Worm (Caenorhabditis elegans) whole organism, young adult: ENCODE data around the gene trxr-2.

Experiments
- K12H6.12 ChIP-seq: fragments of 200-800 bp; sonication (Bioruptor generic); optimal IDR thresholded peaks from 2 replicates; lab custom pipeline; 2018; ENCODE audit warnings: mild to moderate bottlenecking, missing genetic modification characterization, missing compliant biosample characterization
- T26A5.8 ChIP-seq: sonication (generic microtip); optimal IDR thresholded peaks from 2 replicates; lab custom pipeline; 2016; ENCODE audit warnings: missing genetic modification characterization, missing compliant biosample characterization
- ZK185.1 ChIP-seq: sonication (generic microtip); optimal IDR thresholded peaks from 2 replicates; lab custom pipeline; 2016; ENCODE audit warnings: mild to moderate bottlenecking, missing genetic modification characterization, missing compliant biosample characterization; ENCODE audit not compliant: poor library complexity, severe bottlenecking
- aptf-3 ChIP-seq: fragments of 200-800 bp; sonication (Bioruptor generic); IDR thresholded peaks from 2 replicates; pipeline ENCODE4 v1.3.6; 2022; ENCODE audit warnings: missing genetic modification characterization, missing compliant biosample characterization
- atf-7 ChIP-seq: sonication (generic microtip); optimal IDR thresholded peaks from 2 replicates; lab custom pipeline; 2017; ENCODE audit warnings: mild to moderate bottlenecking, missing genetic modification characterization, missing compliant biosample characterization
- attf-6 ChIP-seq: fragments of 200-800 bp; sonication (Bioruptor generic); IDR thresholded peaks from 2 replicates; pipeline ENCODE4 v1.3.6; 2022; ENCODE audit warnings: missing genetic modification reagents, missing genetic modification characterization, missing compliant biosample characterization
- die-1 ChIP-seq: sonication (generic microtip); optimal IDR thresholded peaks from 2 replicates; lab custom pipeline; 2016; ENCODE audit warnings: missing genotype, mild to moderate bottlenecking, missing genetic modification characterization, missing compliant biosample characterization
- lin-40 ChIP-seq: sonication (generic microtip); optimal IDR thresholded peaks from 2 replicates; lab custom pipeline; 2016; ENCODE audit warnings: missing genetic modification characterization, mild to moderate bottlenecking, missing compliant biosample characterization, missing genotype, missing genetic modification reagents
- nfya-1 ChIP-seq: sonication (generic microtip); optimal IDR thresholded peaks from 2 replicates; lab custom pipeline; 2017; ENCODE audit warnings: antibody characterized with exemption, missing compliant biosample characterization, missing genetic modification characterization, borderline replicate concordance; ENCODE audit not compliant: insufficient read depth
- nhr-27 ChIP-seq: fragments of 200-800 bp; sonication (Bioruptor generic); optimal IDR thresholded peaks from 2 replicates; lab custom pipeline; 2018; ENCODE audit warnings: mild to moderate bottlenecking, missing genetic modification characterization, moderate library complexity, missing compliant biosample characterization
- snpc-4 ChIP-seq, 5 experiments: fragments of 150-350 bp in 1 of 5; sonication (generic microtip) in 4 of 5; optimal IDR thresholded peaks; 2 replicates each; lab custom pipeline; 2014 to 2018; ENCODE audit warnings: missing genetic modification characterization in 5 of 5, missing biosample characterization in 3 of 5, antibody characterized with exemption in 2 of 5, mild to moderate bottlenecking in 2 of 5, missing compliant biosample characterization in 2 of 5, missing genotype in 2 of 5, moderate library complexity in 2 of 5, missing genetic modification reagents in 1 of 5
- tbp1 ChIP-seq: fragments of 200-800 bp; sonication (Bioruptor generic); optimal IDR thresholded peaks from 2 replicates; lab custom pipeline; 2018; ENCODE audit warnings: mild to moderate bottlenecking, missing genetic modification characterization, missing compliant biosample characterization
- unc-130 ChIP-seq: sonication (generic microtip); optimal IDR thresholded peaks from 2 replicates; lab custom pipeline; 2016; ENCODE audit warnings: missing genetic modification reagents, missing genetic modification characterization, missing compliant biosample characterization
- unc-62 ChIP-seq: fragments of 150-350 bp; optimal IDR thresholded peaks from 2 replicates; lab custom pipeline; 2014; ENCODE audit warnings: missing biosample characterization, missing genetic modification reagents, missing genetic modification characterization

DNA sequence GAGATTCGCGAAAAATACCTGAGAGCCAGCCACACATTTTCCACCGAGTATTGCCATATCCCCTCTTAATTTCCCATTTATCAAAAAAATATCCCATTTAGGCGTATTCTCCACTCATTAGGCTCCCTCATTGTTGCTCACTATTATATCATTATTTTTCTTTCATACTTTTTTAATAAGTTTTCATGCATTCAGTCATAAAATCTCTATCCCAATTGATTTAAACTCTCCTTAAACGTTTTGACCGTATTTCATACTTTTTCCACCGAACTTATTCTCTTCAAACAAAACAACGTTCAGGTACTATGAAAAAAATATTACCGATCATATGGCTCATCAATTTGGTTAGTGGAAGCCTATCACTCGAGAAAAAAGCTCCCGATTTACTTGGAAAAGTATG lies 23.6 kb upstream of the trxr-2 start, which contains the start of gene lnkn-1:
- no peak for TF ChIP-seq unc-62 (GFP tag; lab: Kevin White, UChicago)
- TF ChIP-seq attf-6 (GFP tag; lab: Robert Waterston, UW): no peak
- no peak for TF ChIP-seq nhr-27
- no peak for TF ChIP-seq atf-7 (tag; lab: Kevin White, UChicago)
- TF ChIP-seq die-1: no peak
- TF ChIP-seq tbp1: no peak
- no peak for TF ChIP-seq unc-130 (GFP tag; lab: Kevin White, UChicago)
- TF ChIP-seq snpc-4 (GFP tag; optimal IDR thresholded peaks at IDR 0.05; lab: Kevin White, UChicago): no peak
- no peak for TF ChIP-seq snpc-4 (tag; optimal IDR thresholded peaks at IDR 0.05; lab: Kevin White, UChicago)
- TF ChIP-seq K12H6.12 (tag; lab: Kevin White, UChicago): no peak
- no peak for TF ChIP-seq aptf-3
- TF ChIP-seq nfya-1 (tag; lab: Kevin White, UChicago): no peak
- TF ChIP-seq ZK185.1 (tag; lab: Kevin White, UChicago): no peak
- no peak for TF ChIP-seq lin-40 (tag; lab: Kevin White, UChicago)
- TF ChIP-seq T26A5.8: no peak
